Fruit fly (Drosophila melanogaster): ENCODE results near the gene Vav.

- TF ChIP-seq CG4496 (GFP tag; IDR thresholded peaks at IDR 0.05) (no peak), CG34367 (tag; optimal IDR thresholded peaks at IDR 0.05) (no peak), EcR (GFP tag; optimal IDR thresholded peaks at IDR 0.05) (no peak), gl (tag; optimal IDR thresholded peaks at IDR 0.05) (no peak), CG10348 (GFP tag; IDR thresholded peaks at IDR 0.05) (no peak), rn (GFP tag; IDR thresholded peaks at IDR 0.05) (no peak)
These were observed 48.0 kb downstream of the Vav start for dm6 chrX:19309648-19310047.
